1 fruit fly cellular context compared by ENCODE assay signal in genomic region chr3L:15816143-15816487, dm6.
A peak's percentile ranks its signal among the peaks of the same experiment; 100 is the strongest.
TF ChIP-seq lines count a peak whose summit lies in the region.

Gene fwe, minus strand, starts transcription at chr3L:15816410.

TF ChIP-seq in whole organism, embryonic, 481 proteins besides CTCF, POLR2A, EP300 and RAD21 (continued from another document):
- no peak for TF ChIP-seq Rx (GFP tag; IDR thresholded peaks at IDR 0.05; lab: Robert Waterston, UW)
- no peak for TF ChIP-seq D19B (GFP tag; optimal IDR thresholded peaks at IDR 0.05; lab: Kevin White, UChicago)
- TF ChIP-seq Blimp-1 (GFP tag; optimal IDR thresholded peaks at IDR 0.05; lab: Kevin White, UChicago): no peak
- no peak for TF ChIP-seq CG1233 (GFP tag; optimal IDR thresholded peaks at IDR 0.05; lab: Kevin White, UChicago)
- TF ChIP-seq Optix (GFP tag; IDR thresholded peaks at IDR 0.05; lab: Robert Waterston, UW): no peak
- TF ChIP-seq sim (GFP tag; IDR thresholded peaks at IDR 0.05; lab: Robert Waterston, UW): no peak
- TF ChIP-seq nerfin-1 (tag; optimal IDR thresholded peaks at IDR 0.05; lab: Kevin White, UChicago): no peak
- no peak for TF ChIP-seq kah (GFP tag; optimal IDR thresholded peaks at IDR 0.05; lab: Kevin White, UChicago)
- TF ChIP-seq ems (GFP tag; optimal IDR thresholded peaks at IDR 0.05; lab: Kevin White, UChicago): no peak
- no peak for TF ChIP-seq pfk (GFP tag; optimal IDR thresholded peaks at IDR 0.05; lab: Kevin White, UChicago)
- TF ChIP-seq CG12299 (tag; optimal IDR thresholded peaks at IDR 0.05; lab: Kevin White, UChicago): no peak
- no peak for TF ChIP-seq salm (tag; optimal IDR thresholded peaks at IDR 0.05; lab: Kevin White, UChicago)
- TF ChIP-seq Side (GFP tag; optimal IDR thresholded peaks at IDR 0.05; lab: Kevin White, UChicago): no peak
- TF ChIP-seq C15 (GFP tag; IDR thresholded peaks at IDR 0.05; lab: Robert Waterston, UW): no peak
- TF ChIP-seq Atf6 (GFP tag; IDR thresholded peaks at IDR 0.05; lab: Robert Waterston, UW): no peak
- TF ChIP-seq unpg (GFP tag; optimal IDR thresholded peaks at IDR 0.05; lab: Kevin White, UChicago): no peak
- TF ChIP-seq Xbp1 (GFP tag; optimal IDR thresholded peaks at IDR 0.05; lab: Kevin White, UChicago): no peak
- TF ChIP-seq Dref (GFP tag; IDR thresholded peaks at IDR 0.05; lab: Robert Waterston, UW): peak; percentile 78
- TF ChIP-seq Gug (GFP tag; IDR thresholded peaks at IDR 0.05; lab: Robert Waterston, UW): no peak
- no peak for TF ChIP-seq onecut (GFP tag; IDR thresholded peaks at IDR 0.05; lab: Robert Waterston, UW)
- TF ChIP-seq CG31224 (GFP tag; IDR thresholded peaks at IDR 0.05; lab: Robert Waterston, UW): no peak
- no peak for TF ChIP-seq lbe (GFP tag; optimal IDR thresholded peaks at IDR 0.05; lab: Kevin White, UChicago)
- TF ChIP-seq row (GFP tag; IDR thresholded peaks at IDR 0.05; lab: Robert Waterston, UW): peak; percentile 19; the same call in 1 of the 3 replicates
- TF ChIP-seq inv (GFP tag; IDR thresholded peaks at IDR 0.05; lab: Robert Waterston, UW; ENCODE audit: partially characterized antibody): peak; percentile 71
- no peak for TF ChIP-seq CkIIα-i1 (GFP tag; IDR thresholded peaks at IDR 0.05; lab: Robert Waterston, UW)
- no peak for TF ChIP-seq ro (GFP tag; IDR thresholded peaks at IDR 0.05; lab: Robert Waterston, UW)
- no peak for TF ChIP-seq CG7556 (GFP tag; optimal IDR thresholded peaks at IDR 0.05; lab: Kevin White, UChicago)
- peak; percentile 2 for TF ChIP-seq gfzf (GFP tag; optimal IDR thresholded peaks at IDR 0.05; lab: Kevin White, UChicago)
- TF ChIP-seq Max (GFP tag; optimal IDR thresholded peaks at IDR 0.05; lab: Kevin White, UChicago): no peak
- peak; percentile 16; the same call in 1 of the 2 replicates for TF ChIP-seq CG2129 (GFP tag; IDR thresholded peaks at IDR 0.05; lab: Robert Waterston, UW; ENCODE audit: partially characterized antibody)
- TF ChIP-seq CG2875 (GFP tag; optimal IDR thresholded peaks at IDR 0.05; lab: Kevin White, UChicago): no peak
- TF ChIP-seq E2f1 (GFP tag; IDR thresholded peaks at IDR 0.05; lab: Robert Waterston, UW): no peak
- TF ChIP-seq z (GFP tag; IDR thresholded peaks at IDR 0.05; lab: Robert Waterston, UW): no peak
- no peak for TF ChIP-seq zen (tag; optimal IDR thresholded peaks at IDR 0.05; lab: Kevin White, UChicago)
- TF ChIP-seq zf30C (GFP tag; optimal IDR thresholded peaks at IDR 0.05; lab: Kevin White, UChicago): no peak
- peak in 1 of 2 experiments; percentile 66 for TF ChIP-seq insv (GFP tag; optimal IDR thresholded peaks at IDR 0.05; lab: Kevin White, UChicago)
- no peak for TF ChIP-seq CG4854 (GFP tag; optimal IDR thresholded peaks at IDR 0.05; lab: Kevin White, UChicago)
- no peak for TF ChIP-seq CG16779 (GFP tag; IDR thresholded peaks at IDR 0.05; lab: Robert Waterston, UW)
- no peak for TF ChIP-seq grau (tag; optimal IDR thresholded peaks at IDR 0.05; lab: Kevin White, UChicago)
- no peak for TF ChIP-seq oc (tag; optimal IDR thresholded peaks at IDR 0.05; lab: Kevin White, UChicago)
- TF ChIP-seq CG6854 (GFP tag; optimal IDR thresholded peaks at IDR 0.05; lab: Kevin White, UChicago): no peak
- TF ChIP-seq CG7271 (tag; optimal IDR thresholded peaks at IDR 0.05; lab: Kevin White, UChicago): no peak
- no peak for TF ChIP-seq Sry-δ (GFP tag; optimal IDR thresholded peaks at IDR 0.05; lab: Kevin White, UChicago)
- no peak for TF ChIP-seq CG12104 (GFP tag; optimal IDR thresholded peaks at IDR 0.05; lab: Kevin White, UChicago)
- peak; percentile 2 for TF ChIP-seq CG17385 (GFP tag; optimal IDR thresholded peaks at IDR 0.05; lab: Kevin White, UChicago)
- no peak; the same call in 1 of the 2 replicates for TF ChIP-seq unc-4 (GFP tag; IDR thresholded peaks at IDR 0.05; lab: Robert Waterston, UW; ENCODE audit: partially characterized antibody)
- TF ChIP-seq Hr51 (GFP tag; optimal IDR thresholded peaks at IDR 0.05; lab: Kevin White, UChicago): no peak
- TF ChIP-seq CG10267 (tag; optimal IDR thresholded peaks at IDR 0.05; lab: Kevin White, UChicago): no peak
- TF ChIP-seq Myb (GFP tag; optimal IDR thresholded peaks at IDR 0.05; lab: Kevin White, UChicago): no peak
- TF ChIP-seq CG9727 (GFP tag; optimal IDR thresholded peaks at IDR 0.05; lab: Kevin White, UChicago): no peak
- TF ChIP-seq CG16863 (GFP tag; optimal IDR thresholded peaks at IDR 0.05; lab: Kevin White, UChicago): no peak
- no peak for TF ChIP-seq HmgD (GFP tag; optimal IDR thresholded peaks at IDR 0.05; lab: Kevin White, UChicago)
- no peak for TF ChIP-seq CG11093 (GFP tag; IDR thresholded peaks at IDR 0.05; lab: Robert Waterston, UW)
- no peak for TF ChIP-seq Usf (GFP tag; optimal IDR thresholded peaks at IDR 0.05; lab: Kevin White, UChicago)
- TF ChIP-seq BEAF-32 (GFP tag; optimal IDR thresholded peaks at IDR 0.05; lab: Kevin White, UChicago): peak; percentile 64
- no peak for TF ChIP-seq yki (optimal IDR thresholded peaks at IDR 0.05; lab: Kevin White, UChicago)
- no peak for TF ChIP-seq so (GFP tag; IDR thresholded peaks at IDR 0.05; lab: Robert Waterston, UW)
- no peak for TF ChIP-seq CG8388 (GFP tag; optimal IDR thresholded peaks at IDR 0.05; lab: Kevin White, UChicago)
- TF ChIP-seq CG2199 (GFP tag; IDR thresholded peaks at IDR 0.05; lab: Robert Waterston, UW): no peak
- peak; percentile 88 for TF ChIP-seq bbx (GFP tag; IDR thresholded peaks at IDR 0.05; lab: Robert Waterston, UW; ENCODE audit: partially characterized antibody)
- TF ChIP-seq dpn (GFP tag; optimal IDR thresholded peaks at IDR 0.05; lab: Kevin White, UChicago): no peak
- TF ChIP-seq Vsx1 (GFP tag; optimal IDR thresholded peaks at IDR 0.05; lab: Kevin White, UChicago): no peak
- no peak for TF ChIP-seq Hsf (GFP tag; optimal IDR thresholded peaks at IDR 0.05; lab: Kevin White, UChicago)
- TF ChIP-seq CG8765 (GFP tag; IDR thresholded peaks at IDR 0.05; lab: Robert Waterston, UW): no peak
- no peak for TF ChIP-seq Rfx (GFP tag; IDR thresholded peaks at IDR 0.05; lab: Robert Waterston, UW)
- TF ChIP-seq CG9797 (GFP tag; optimal IDR thresholded peaks at IDR 0.05; lab: Kevin White, UChicago): no peak
- TF ChIP-seq ato (GFP tag; IDR thresholded peaks at IDR 0.05; lab: Robert Waterston, UW; ENCODE audit: partially characterized antibody): peak; percentile 30; the same call in 1 of the 2 replicates
- TF ChIP-seq crol (GFP tag; IDR thresholded peaks at IDR 0.05; lab: Robert Waterston, UW): no peak
- TF ChIP-seq CG14965 (GFP tag; optimal IDR thresholded peaks at IDR 0.05; lab: Kevin White, UChicago; ENCODE audit: borderline replicate concordance): no peak
- no peak for TF ChIP-seq ATbp (GFP tag; optimal IDR thresholded peaks at IDR 0.05; lab: Kevin White, UChicago)
- TF ChIP-seq chn (GFP tag; optimal IDR thresholded peaks at IDR 0.05; lab: Kevin White, UChicago): no peak
- TF ChIP-seq Dip3 (GFP tag; optimal IDR thresholded peaks at IDR 0.05; lab: Kevin White, UChicago): no peak
- TF ChIP-seq Deaf1 (tag; optimal IDR thresholded peaks at IDR 0.05; lab: Kevin White, UChicago): no peak
- no peak for TF ChIP-seq CG13123 (GFP tag; optimal IDR thresholded peaks at IDR 0.05; lab: Kevin White, UChicago)
- no peak for TF ChIP-seq CG11696 (GFP tag; IDR thresholded peaks at IDR 0.05; lab: Robert Waterston, UW)
- TF ChIP-seq Lhr (GFP tag; optimal IDR thresholded peaks at IDR 0.05; lab: Kevin White, UChicago): no peak
- TF ChIP-seq CG3065 (GFP tag; optimal IDR thresholded peaks at IDR 0.05; lab: Kevin White, UChicago): no peak
- no peak for TF ChIP-seq CG9215 (GFP tag; IDR thresholded peaks at IDR 0.05; lab: Robert Waterston, UW)
- no peak for TF ChIP-seq HmgZ (tag; optimal IDR thresholded peaks at IDR 0.05; lab: Kevin White, UChicago)
- no peak for TF ChIP-seq CG15696 (tag; optimal IDR thresholded peaks at IDR 0.05; lab: Kevin White, UChicago)
- TF ChIP-seq Dip2 (GFP tag; IDR thresholded peaks at IDR 0.05; lab: Robert Waterston, UW): no peak
- no peak for TF ChIP-seq crc (GFP tag; optimal IDR thresholded peaks at IDR 0.05; lab: Kevin White, UChicago)
- no peak for TF ChIP-seq CG11247 (GFP tag; IDR thresholded peaks at IDR 0.05; lab: Robert Waterston, UW)
- TF ChIP-seq tll (GFP tag; optimal IDR thresholded peaks at IDR 0.05; lab: Kevin White, UChicago): no peak
- no peak for TF ChIP-seq CG31365 (tag; optimal IDR thresholded peaks at IDR 0.05; lab: Kevin White, UChicago)
- no peak for TF ChIP-seq corto (GFP tag; optimal IDR thresholded peaks at IDR 0.05; lab: Kevin White, UChicago)
- no peak for TF ChIP-seq Oli (tag; optimal IDR thresholded peaks at IDR 0.05; lab: Kevin White, UChicago)
- TF ChIP-seq Jarid2 (GFP tag; optimal IDR thresholded peaks at IDR 0.05; lab: Kevin White, UChicago): no peak
- TF ChIP-seq CG3281 (GFP tag; optimal IDR thresholded peaks at IDR 0.05; lab: Kevin White, UChicago): no peak
- TF ChIP-seq Aef1 (GFP tag; IDR thresholded peaks at IDR 0.05; lab: Robert Waterston, UW): no peak
- peak; percentile 84; the same call in 2 of the 3 replicates for TF ChIP-seq Opbp (GFP tag; IDR thresholded peaks at IDR 0.05; lab: Robert Waterston, UW; ENCODE audit: partially characterized antibody)
- no peak for TF ChIP-seq Sry-β (GFP tag; optimal IDR thresholded peaks at IDR 0.05; lab: Kevin White, UChicago)
- no peak for TF ChIP-seq her (GFP tag; optimal IDR thresholded peaks at IDR 0.05; lab: Kevin White, UChicago)
- TF ChIP-seq CG10274 (GFP tag; optimal IDR thresholded peaks at IDR 0.05; lab: Kevin White, UChicago): no peak
- no peak for TF ChIP-seq CG8089 (GFP tag; optimal IDR thresholded peaks at IDR 0.05; lab: Kevin White, UChicago)
- no peak; the same call in 2 of the 4 replicates for TF ChIP-seq Dll (GFP tag; IDR thresholded peaks at IDR 0.05; lab: Robert Waterston, UW; ENCODE audit: partially characterized antibody)
- no peak for TF ChIP-seq CG10321 (GFP tag; IDR thresholded peaks at IDR 0.05; lab: Robert Waterston, UW)
- no peak; the same call in 2 of the 3 replicates for TF ChIP-seq zen2 (GFP tag; IDR thresholded peaks at IDR 0.05; lab: Robert Waterston, UW; ENCODE audit: partially characterized antibody)
- no peak for TF ChIP-seq CG32767 (GFP tag; IDR thresholded peaks at IDR 0.05; lab: Robert Waterston, UW)
- no peak for TF ChIP-seq tx (GFP tag; optimal IDR thresholded peaks at IDR 0.05; lab: Kevin White, UChicago)
- no peak for TF ChIP-seq Xrp1 (GFP tag; IDR thresholded peaks at IDR 0.05; lab: Robert Waterston, UW)
- no peak for TF ChIP-seq YL-1 (GFP tag; optimal IDR thresholded peaks at IDR 0.05; lab: Kevin White, UChicago)
- TF ChIP-seq ham (GFP tag; IDR thresholded peaks at IDR 0.05; lab: Robert Waterston, UW): no peak
- no peak for TF ChIP-seq CG16815 (GFP tag; optimal IDR thresholded peaks at IDR 0.05; lab: Kevin White, UChicago)
- TF ChIP-seq tgo (GFP tag; IDR thresholded peaks at IDR 0.05; lab: Robert Waterston, UW): no peak
- TF ChIP-seq Neu2 (GFP tag; optimal IDR thresholded peaks at IDR 0.05; lab: Kevin White, UChicago; ENCODE audit: borderline replicate concordance): no peak
- TF ChIP-seq CG15601 (tag; optimal IDR thresholded peaks at IDR 0.05; lab: Kevin White, UChicago): no peak
- TF ChIP-seq Bgb (GFP tag; IDR thresholded peaks at IDR 0.05; lab: Robert Waterston, UW; ENCODE audit: partially characterized antibody): peak; percentile 80
- TF ChIP-seq eyg (GFP tag; optimal IDR thresholded peaks at IDR 0.05; lab: Kevin White, UChicago): no peak
TF ChIP-seq in whole organism, embryonic: peak in this region for 45.
